Worm (Caenorhabditis elegans): ENCODE data around the gene cab-1.

- TF ChIP-seq lin-15B (tag; optimal IDR thresholded peaks at IDR 0.05) (no peak), F16B12.6 (tag; optimal IDR thresholded peaks at IDR 0.05) (no peak), nhr-11 (tag; optimal IDR thresholded peaks at IDR 0.05) (no peak), nhr-77 (tag; optimal IDR thresholded peaks at IDR 0.05) (no peak), fkh-10 (GFP tag; optimal IDR thresholded peaks at IDR 0.05) (peak; percentile 42), xbp-1 (tag; optimal IDR thresholded peaks at IDR 0.05) (no peak), unc-62 (GFP tag; optimal IDR thresholded peaks at IDR 0.05) (no peak)
Measured at ce11 chrX:12177521-12177920, 35.2 kb downstream of the cab-1 start.

Measured in whole organism, L1 larva.